Fruit fly (Drosophila melanogaster) whole organism, embryonic: ENCODE measurements around the gene CG14787.

Source experiments
- Bdp1 ChIP-seq: fragments of 200-800 bp; sonication (Bioruptor generic); optimal IDR thresholded peaks from 3 replicates; lab custom pipeline; 2016; ENCODE audit warnings: missing biosample characterization, missing genetic modification characterization
- Bteb2 ChIP-seq: fragments of 200-800 bp; sonication (Bioruptor generic); optimal IDR thresholded peaks from 2 replicates; lab custom pipeline; 2016; ENCODE audit warnings: missing biosample characterization, missing genetic modification characterization
- CG10274 ChIP-seq: fragments of 200-800 bp; sonication (Bioruptor generic); optimal IDR thresholded peaks from 3 replicates; lab custom pipeline; 2017; ENCODE audit warnings: missing biosample characterization, mild to moderate bottlenecking, missing genetic modification characterization
- CG12071 ChIP-seq: fragments of 200-800 bp; sonication (Bioruptor generic); optimal IDR thresholded peaks from 3 replicates; lab custom pipeline; 2018; ENCODE audit warnings: missing biosample characterization, mild to moderate bottlenecking, missing genetic modification characterization
- CG1233 ChIP-seq: fragments of 200-800 bp; sonication (Bioruptor generic); optimal IDR thresholded peaks from 4 replicates; lab custom pipeline; 2018; ENCODE audit warnings: missing biosample characterization, mild to moderate bottlenecking, missing genetic modification characterization
- CG12769 ChIP-seq: fragments of 200-800 bp; sonication (Bioruptor generic); optimal IDR thresholded peaks from 2 replicates; lab custom pipeline; 2019; ENCODE audit warnings: missing biosample characterization, mild to moderate bottlenecking, missing genetic modification characterization, moderate library complexity
- CG14667 ChIP-seq: fragments of 200-800 bp; sonication (Bioruptor generic); IDR thresholded peaks from 2 replicates; pipeline ENCODE4 v1.3.6; 2022; ENCODE audit warnings: missing biosample characterization, missing genetic modification characterization
- CG16813 ChIP-seq: fragments of 200-800 bp; sonication (Bioruptor generic); IDR thresholded peaks from 3 replicates; pipeline ENCODE4 v1.3.6; 2022; ENCODE audit warnings: missing biosample characterization, missing genetic modification characterization; ENCODE audit not compliant: partially characterized antibody
- CG18011 ChIP-seq: fragments of 200-800 bp; sonication (Bioruptor generic); optimal IDR thresholded peaks from 2 replicates; lab custom pipeline; 2017; ENCODE audit warnings: missing biosample characterization, missing genetic modification characterization, mild to moderate bottlenecking, moderate library complexity, missing genotype
- CG2202 ChIP-seq: fragments of 200-800 bp; sonication (Bioruptor generic); optimal IDR thresholded peaks from 2 replicates; lab custom pipeline; 2018; ENCODE audit warnings: missing biosample characterization, mild to moderate bottlenecking, missing genetic modification characterization
- CG2875 ChIP-seq: fragments of 200-800 bp; sonication (Bioruptor generic); optimal IDR thresholded peaks from 2 replicates; lab custom pipeline; 2017; ENCODE audit warnings: missing biosample characterization, mild to moderate bottlenecking, missing genetic modification characterization, missing genetic modification reagents
- CG32532 ChIP-seq: fragments of 200-800 bp; sonication (Bioruptor generic); IDR thresholded peaks from 2 replicates; pipeline ENCODE4 v1.3.6; 2022; ENCODE audit warnings: missing biosample characterization, missing genetic modification characterization
- CG34422 ChIP-seq: fragments of 200-800 bp; sonication (Bioruptor generic); IDR thresholded peaks from 3 replicates; pipeline ENCODE4 v1.3.6; 2022; ENCODE audit warnings: missing biosample characterization, missing genetic modification characterization
- CG4328 ChIP-seq: fragments of 200-800 bp; sonication (Bioruptor generic); optimal IDR thresholded peaks from 3 replicates; lab custom pipeline; 2017; ENCODE audit warnings: missing biosample characterization, missing genetic modification reagents, missing genetic modification characterization
- CG4730 ChIP-seq: fragments of 200-800 bp; sonication (Bioruptor generic); IDR thresholded peaks from 2 replicates; pipeline ENCODE4 v1.3.6; 2022; ENCODE audit warnings: missing biosample characterization, missing genetic modification characterization
- CG4820 ChIP-seq: fragments of 200-800 bp; sonication (Bioruptor generic); optimal IDR thresholded peaks from 3 replicates; lab custom pipeline; 2016; ENCODE audit warnings: missing biosample characterization, missing genetic modification characterization
- CG5180 ChIP-seq: fragments of 200-800 bp; sonication (Bioruptor generic); optimal IDR thresholded peaks from 3 replicates; lab custom pipeline; 2017; ENCODE audit warnings: missing biosample characterization, missing genetic modification characterization, mild to moderate bottlenecking, moderate library complexity, missing genetic modification reagents
- CG6791 ChIP-seq: fragments of 200-800 bp; sonication (Bioruptor generic); IDR thresholded peaks from 3 replicates; pipeline ENCODE4 v1.3.6; 2022; ENCODE audit warnings: missing biosample characterization, missing genetic modification characterization; ENCODE audit not compliant: partially characterized antibody
- CG7928 ChIP-seq: fragments of 200-800 bp; sonication (Bioruptor generic); optimal IDR thresholded peaks from 2 replicates; lab custom pipeline; 2017; ENCODE audit warnings: missing biosample characterization, mild to moderate bottlenecking, missing genetic modification characterization
- CG9797 ChIP-seq: fragments of 200-800 bp; sonication (Bioruptor generic); optimal IDR thresholded peaks from 3 replicates; lab custom pipeline; 2018; ENCODE audit warnings: missing biosample characterization, mild to moderate bottlenecking, missing genetic modification characterization
- CTCF ChIP-seq: fragments of 200-800 bp; sonication (Bioruptor generic); optimal IDR thresholded peaks from 2 replicates; lab custom pipeline; 2017; ENCODE audit warnings: missing biosample characterization, mild to moderate bottlenecking, missing genetic modification characterization, moderate library complexity
- Chrac-16 ChIP-seq: fragments of 200-800 bp; sonication (Bioruptor generic); optimal IDR thresholded peaks from 3 replicates; lab custom pipeline; 2016; ENCODE audit warnings: missing biosample characterization, missing genetic modification characterization
- Ets65A ChIP-seq: fragments of 200-800 bp; sonication (Bioruptor generic); peaks from one replicate; lab custom pipeline; 2016; ENCODE audit warnings: missing biosample characterization, missing genetic modification characterization
- Fer2 ChIP-seq: fragments of 200-800 bp; sonication (Bioruptor generic); optimal IDR thresholded peaks from 2 replicates; lab custom pipeline; 2018; ENCODE audit warnings: missing biosample characterization, mild to moderate bottlenecking, missing genetic modification characterization, moderate library complexity
- H15 ChIP-seq: fragments of 200-800 bp; sonication (Bioruptor generic); IDR thresholded peaks from 3 replicates; pipeline ENCODE4 v1.3.6; 2022; ENCODE audit warnings: missing biosample characterization, missing genetic modification characterization
- Hmr ChIP-seq: fragments of 200-800 bp; sonication (Bioruptor generic); optimal IDR thresholded peaks from 3 replicates; lab custom pipeline; 2017; ENCODE audit warnings: mild to moderate bottlenecking, missing biosample characterization, missing genetic modification reagents, missing genetic modification characterization
- MESR4 ChIP-seq: fragments of 200-800 bp; sonication (Bioruptor generic); optimal IDR thresholded peaks from 2 replicates; lab custom pipeline; 2018; ENCODE audit warnings: missing biosample characterization, mild to moderate bottlenecking, missing genetic modification characterization, moderate library complexity
- NC2α ChIP-seq: fragments of 200-800 bp; sonication (Bioruptor generic); optimal IDR thresholded peaks from 2 replicates; lab custom pipeline; 2016; ENCODE audit warnings: missing biosample characterization, missing genetic modification characterization
- Nf-YC ChIP-seq: fragments of 200-800 bp; optimal IDR thresholded peaks from 3 replicates; lab custom pipeline; 2019; ENCODE audit warnings: missing biosample characterization, mild to moderate bottlenecking, missing genetic modification characterization, moderate library complexity
- Optix ChIP-seq: fragments of 200-800 bp; sonication (Bioruptor generic); IDR thresholded peaks from 3 replicates; pipeline ENCODE4 v1.3.6; 2022; ENCODE audit warnings: missing biosample characterization, missing genetic modification characterization
- Poxn ChIP-seq: fragments of 200-800 bp; sonication (Bioruptor generic); IDR thresholded peaks from 2 replicates; pipeline ENCODE4 v1.3.6; 2022; ENCODE audit warnings: missing biosample characterization, missing genetic modification characterization
- Spps ChIP-seq: fragments of 200-800 bp; sonication (Bioruptor generic); optimal IDR thresholded peaks from 2 replicates; lab custom pipeline; 2018; ENCODE audit warnings: missing biosample characterization, mild to moderate bottlenecking, missing genetic modification characterization
- Sry-β ChIP-seq: fragments of 200-800 bp; sonication (Bioruptor generic); optimal IDR thresholded peaks from 2 replicates; lab custom pipeline; 2018; ENCODE audit warnings: missing biosample characterization, mild to moderate bottlenecking, missing genetic modification characterization, moderate library complexity
- Tbp ChIP-seq: fragments of >200 bp; optimal IDR thresholded peaks from 2 replicates; lab custom pipeline; 2018; ENCODE audit warnings: missing biosample characterization, missing genetic modification characterization
- az2 ChIP-seq: fragments of 200-800 bp; sonication (Bioruptor generic); optimal IDR thresholded peaks from 3 replicates; lab custom pipeline; 2016; ENCODE audit warnings: missing biosample characterization, missing genetic modification characterization
- bcd ChIP-seq: fragments of 200-800 bp; sonication (Bioruptor generic); optimal IDR thresholded peaks from 2 replicates; lab custom pipeline; 2017; ENCODE audit warnings: missing biosample characterization, mild to moderate bottlenecking, missing genetic modification characterization
- ci ChIP-seq: fragments of 200-800 bp; sonication (Bioruptor generic); IDR thresholded peaks from 3 replicates; pipeline ENCODE4 v1.3.6; 2022; ENCODE audit warnings: missing biosample characterization, missing genetic modification characterization
- croc ChIP-seq: fragments of 200-800 bp; sonication (Bioruptor generic); conservative IDR thresholded peaks from 3 replicates; pipeline ENCODE4 v1.3.6; 2022; ENCODE audit warnings: missing biosample characterization, missing genetic modification characterization
- crp ChIP-seq, 2 experiments: fragments of 200-800 bp; sonication (Bioruptor generic); optimal IDR thresholded peaks; 2 replicates in 1 of 2; 3 replicates in 1 of 2; lab custom pipeline; 2017; ENCODE audit warnings: missing biosample characterization in 2 of 2, missing genetic modification characterization in 2 of 2, mild to moderate bottlenecking in 1 of 2, moderate library complexity in 1 of 2
- dan ChIP-seq: fragments of 200-800 bp; sonication (Bioruptor generic); IDR thresholded peaks from 2 replicates; pipeline ENCODE4 v1.3.6; 2022; ENCODE audit warnings: missing biosample characterization, missing genetic modification characterization
- exex ChIP-seq: fragments of 200-800 bp; sonication (Bioruptor generic); optimal IDR thresholded peaks from 4 replicates; lab custom pipeline; 2018; ENCODE audit warnings: missing biosample characterization, mild to moderate bottlenecking, missing genetic modification characterization, moderate library complexity
- ham ChIP-seq: fragments of 200-800 bp; sonication (Bioruptor generic); IDR thresholded peaks from 2 replicates; pipeline ENCODE4 v1.3.6; 2022; ENCODE audit warnings: missing biosample characterization, missing genetic modification characterization
- oc ChIP-seq: fragments of 200-800 bp; sonication (Bioruptor generic); optimal IDR thresholded peaks from 2 replicates; lab custom pipeline; 2018; ENCODE audit warnings: missing biosample characterization, mild to moderate bottlenecking, missing genetic modification characterization, moderate library complexity
- sens ChIP-seq: fragments of 200-800 bp; sonication (Bioruptor generic); peaks from one replicate; lab custom pipeline; 2016; ENCODE audit warnings: missing biosample characterization, missing genetic modification characterization
- slou ChIP-seq: fragments of 200-800 bp; sonication (Bioruptor generic); optimal IDR thresholded peaks from 3 replicates; lab custom pipeline; 2016; ENCODE audit warnings: missing biosample characterization, missing genetic modification characterization
- sob ChIP-seq: fragments of 200-800 bp; sonication (Bioruptor generic); IDR thresholded peaks from 2 replicates; pipeline ENCODE4 v1.3.6; 2022; ENCODE audit warnings: missing biosample characterization, missing genetic modification characterization
- sr ChIP-seq: fragments of 200-800 bp; sonication (Bioruptor generic); IDR thresholded peaks from 3 replicates; pipeline ENCODE4 v1.3.6; 2022; ENCODE audit warnings: missing biosample characterization, missing genetic modification characterization
- ssp ChIP-seq: fragments of 200-800 bp; sonication (Bioruptor generic); IDR thresholded peaks from 2 replicates; pipeline ENCODE4 v1.3.6; 2022; ENCODE audit warnings: missing biosample characterization, missing genetic modification characterization
- usp ChIP-seq: fragments of >200 bp; optimal IDR thresholded peaks from 2 replicates; lab custom pipeline; 2017; ENCODE audit warnings: missing biosample characterization, missing genetic modification characterization
- yki ChIP-seq: fragments of >200 bp; optimal IDR thresholded peaks from 3 replicates; lab custom pipeline; 2018
- zen ChIP-seq: fragments of 200-800 bp; sonication (Bioruptor generic); optimal IDR thresholded peaks from 3 replicates; lab custom pipeline; 2018; ENCODE audit warnings: missing biosample characterization, mild to moderate bottlenecking, missing genetic modification characterization, moderate library complexity

Gene CG14787

DNA sequence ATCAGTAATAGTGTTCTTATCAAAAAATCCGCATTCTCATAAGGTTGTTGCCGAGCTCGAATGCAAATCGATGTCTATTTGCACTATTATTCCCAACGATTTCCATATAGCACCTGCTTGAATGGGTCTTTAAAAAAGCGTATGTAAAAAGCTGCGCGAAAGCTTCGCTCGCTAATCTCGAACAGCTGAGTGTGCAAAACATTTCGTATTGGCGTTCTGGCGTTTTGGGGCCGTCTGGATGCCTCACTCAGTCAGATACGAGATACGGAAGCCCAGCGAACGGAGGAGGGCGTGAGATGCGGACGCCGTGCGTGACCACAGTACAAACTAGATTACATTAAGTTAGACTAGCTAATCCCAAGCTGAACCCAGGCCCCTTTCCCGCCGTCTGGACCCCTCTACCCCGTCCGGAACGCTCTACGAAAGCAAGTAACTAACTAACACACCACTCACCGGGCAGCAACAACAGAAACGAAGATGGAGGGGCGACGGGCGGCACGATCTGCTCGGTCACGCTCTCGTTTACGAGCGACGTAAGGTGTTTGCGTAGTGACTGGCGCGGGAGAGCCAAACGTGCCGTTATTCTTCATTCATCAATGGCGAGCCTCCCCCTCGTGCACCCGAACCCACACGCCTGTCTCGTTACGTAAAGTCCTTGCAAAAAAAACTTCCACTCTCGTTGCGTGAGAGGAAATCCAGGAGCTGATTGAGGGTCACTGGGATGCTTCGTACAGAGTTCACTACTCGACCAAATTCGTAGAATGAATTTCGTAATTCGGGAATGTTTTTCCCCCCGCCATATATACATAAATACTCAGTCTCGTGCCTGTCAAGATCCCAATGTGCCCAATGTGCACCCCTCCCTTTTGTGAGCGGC is 5.3 kb upstream of the CG14787 start (continued):
- TF ChIP-seq Optix (GFP tag; lab: Robert Waterston, UW) (no peak), CG12071 (no peak), CG2202 (tag; lab: Kevin White, UChicago) (no peak), CG1233 (GFP tag; lab: Kevin White, UChicago) (no peak), sr (GFP tag; lab: Robert Waterston, UW) (no peak), yki (lab: Kevin White, UChicago) (no peak), slou (GFP tag; lab: Kevin White, UChicago) (no peak), Sry-β (GFP tag; lab: Kevin White, UChicago) (no peak), MESR4 (GFP tag; lab: Kevin White, UChicago) (no peak), Nf-YC (tag; lab: Kevin White, UChicago) (peak; percentile 10), Tbp (GFP tag; lab: Kevin White, UChicago) (no peak), bcd (GFP tag; lab: Kevin White, UChicago) (peak; percentile 24), CG6791 (GFP tag; lab: Robert Waterston, UW) (0 out of 3 replicates have a peak, but pooled peaks have one; percentile 9), zen (tag; lab: Kevin White, UChicago) (no peak), Spps (tag; lab: Kevin White, UChicago) (no peak), ham (no peak), CTCF (GFP tag; lab: Kevin White, UChicago) (no peak), oc (no peak), CG12769 (tag; lab: Kevin White, UChicago) (peak; percentile 82), Bteb2 (GFP tag; lab: Kevin White, UChicago) (no peak), CG34422 (GFP tag; lab: Robert Waterston, UW) (peak; percentile 52; the same call in 1 of the 3 replicates), CG5180 (GFP tag; lab: Kevin White, UChicago) (no peak), NC2α (GFP tag; lab: Kevin White, UChicago) (no peak), crp (GFP tag; optimal IDR thresholded peaks at IDR 0.05; lab: Kevin White, UChicago) (peak in 1 of 2 experiments; percentile 71), CG14667 (GFP tag; lab: Robert Waterston, UW) (no peak), CG9797 (GFP tag; lab: Kevin White, UChicago) (no peak), dan (GFP tag; lab: Robert Waterston, UW) (no peak), croc (GFP tag; lab: Robert Waterston, UW) (no peak), Chrac-16 (no peak), usp (no peak), CG4820 (GFP tag; lab: Kevin White, UChicago) (no peak), CG2875 (GFP tag; lab: Kevin White, UChicago) (no peak), az2 (GFP tag; lab: Kevin White, UChicago) (no peak), CG18011 (GFP tag; lab: Kevin White, UChicago) (no peak), CG7928 (GFP tag; lab: Kevin White, UChicago) (no peak), H15 (no peak), CG16813 (GFP tag; lab: Robert Waterston, UW) (no peak), CG4730 (GFP tag; lab: Robert Waterston, UW) (no peak), CG10274 (no peak), sob (GFP tag; lab: Robert Waterston, UW) (no peak), CG4328 (GFP tag; lab: Kevin White, UChicago) (no peak), sens (GFP tag; lab: Kevin White, UChicago) (no peak), ci (GFP tag; lab: Robert Waterston, UW) (no peak), ssp (GFP tag; lab: Robert Waterston, UW) (no peak), Poxn (GFP tag; lab: Robert Waterston, UW) (no peak), Ets65A (GFP tag; lab: Kevin White, UChicago) (no peak), CG32532 (peak; percentile 34; the same call in 1 of the 2 replicates), Fer2 (no peak), exex (tag; lab: Kevin White, UChicago) (no peak), Hmr (no peak), Bdp1 (GFP tag; lab: Kevin White, UChicago) (no peak)
